Fruit fly (Drosophila melanogaster): ENCODE measurements around the gene Cyp4d8.

Cyp4d8 gene

dm6 chr3L:7529081-7530021 is 33.4 kb upstream of the Cyp4d8 start (continued):
- TF ChIP-seq Meics (GFP tag; optimal IDR thresholded peaks at IDR 0.05) (peak; percentile 59), unc-4 (GFP tag; IDR thresholded peaks at IDR 0.05; ENCODE audit: partially characterized antibody) (no peak), CG32532 (GFP tag; IDR thresholded peaks at IDR 0.05) (peak; percentile 26; the same call in 1 of the 2 replicates), CG1024 (GFP tag; IDR thresholded peaks at IDR 0.05) (no peak; the same call in 1 of the 2 replicates), nerfin-1 (tag; optimal IDR thresholded peaks at IDR 0.05) (no peak), unpg (GFP tag; optimal IDR thresholded peaks at IDR 0.05) (peak; percentile 36), CG13287 (GFP tag; IDR thresholded peaks at IDR 0.05; ENCODE audit: partially characterized antibody) (no peak), CG2202 (tag; optimal IDR thresholded peaks at IDR 0.05) (no peak), NFAT (GFP tag; IDR thresholded peaks at IDR 0.05) (0 out of 2 replicates have a peak, but pooled peaks have one; percentile 5), caup (GFP tag; optimal IDR thresholded peaks at IDR 0.05; ENCODE audit: severe bottlenecking) (peak; percentile 21), seq (GFP tag; IDR thresholded peaks at IDR 0.05) (no peak), CG4404 (GFP tag; IDR thresholded peaks at IDR 0.05) (no peak), CG18476 (GFP tag; optimal IDR thresholded peaks at IDR 0.05) (no peak), eyg (GFP tag; optimal IDR thresholded peaks at IDR 0.05) (no peak), ato (GFP tag; IDR thresholded peaks at IDR 0.05; ENCODE audit: partially characterized antibody) (no peak), CG6683 (GFP tag; optimal IDR thresholded peaks at IDR 0.05) (no peak), stc (GFP tag; IDR thresholded peaks at IDR 0.05) (no peak), CG4282 (GFP tag; optimal IDR thresholded peaks at IDR 0.05) (no peak), vnd (GFP tag; IDR thresholded peaks at IDR 0.05; ENCODE audit: partially characterized antibody) (no peak), Dbx (GFP tag; IDR thresholded peaks at IDR 0.05) (peak; percentile 37; the same call in 1 of the 3 replicates), CG2875 (GFP tag; optimal IDR thresholded peaks at IDR 0.05) (no peak), CG4328 (GFP tag; optimal IDR thresholded peaks at IDR 0.05) (no peak), CG10267 (tag; optimal IDR thresholded peaks at IDR 0.05) (no peak), da (GFP tag; optimal IDR thresholded peaks at IDR 0.05) (no peak), Sin3A (optimal IDR thresholded peaks at IDR 0.05) (no peak), Elba2 (GFP tag; optimal IDR thresholded peaks at IDR 0.05) (no peak), D (optimal IDR thresholded peaks at IDR 0.05) (no peak), D (GFP tag; optimal IDR thresholded peaks at IDR 0.05) (no peak), gem (tag; optimal IDR thresholded peaks at IDR 0.05) (peak; percentile 29), CG15696 (tag; optimal IDR thresholded peaks at IDR 0.05) (no peak), CG17361 (GFP tag; IDR thresholded peaks at IDR 0.05) (no peak), fu2 (GFP tag; optimal IDR thresholded peaks at IDR 0.05) (no peak), CG7987 (GFP tag; optimal IDR thresholded peaks at IDR 0.05) (no peak), CG8765 (GFP tag; IDR thresholded peaks at IDR 0.05) (no peak), CG18011 (GFP tag; optimal IDR thresholded peaks at IDR 0.05) (no peak), CG2129 (GFP tag; IDR thresholded peaks at IDR 0.05; ENCODE audit: partially characterized antibody) (no peak), ci (GFP tag; IDR thresholded peaks at IDR 0.05) (no peak), CG15269 (tag; optimal IDR thresholded peaks at IDR 0.05) (no peak), CG17612 (GFP tag; IDR thresholded peaks at IDR 0.05) (no peak), Tbp (GFP tag; optimal IDR thresholded peaks at IDR 0.05) (no peak), MESR4 (GFP tag; optimal IDR thresholded peaks at IDR 0.05) (peak; percentile 56), CG12391 (tag; optimal IDR thresholded peaks at IDR 0.05) (no peak), CG11247 (GFP tag; IDR thresholded peaks at IDR 0.05) (no peak), Kr (GFP tag; optimal IDR thresholded peaks at IDR 0.05) (no peak), CG4854 (GFP tag; optimal IDR thresholded peaks at IDR 0.05) (no peak), peb (GFP tag; IDR thresholded peaks at IDR 0.05) (no peak), trh (GFP tag; optimal IDR thresholded peaks at IDR 0.05) (no peak), CG9817 (tag; optimal IDR thresholded peaks at IDR 0.05) (no peak), sd (tag; optimal IDR thresholded peaks at IDR 0.05) (peak; percentile 73)
